Fruit fly (Drosophila melanogaster): ENCODE results near the gene Elp1.
A peak's percentile ranks its signal among the peaks of the same experiment; 100 is the strongest.

The Elp1 gene

dm6 chr3R:11662617-11663016, 11.8 kb downstream of the Elp1 start:
- TF ChIP-seq CG32121 (GFP tag; IDR thresholded peaks at IDR 0.05) (peak; percentile 62), CG8301 (tag; optimal IDR thresholded peaks at IDR 0.05) (no peak), Pif1B (GFP tag; optimal IDR thresholded peaks at IDR 0.05) (no peak), CG10348 (GFP tag; IDR thresholded peaks at IDR 0.05) (no peak), CG9948 (tag; optimal IDR thresholded peaks at IDR 0.05) (no peak), CG17806 (tag; optimal IDR thresholded peaks at IDR 0.05) (no peak), fd96Ca (GFP tag; IDR thresholded peaks at IDR 0.05) (no peak), CG4496 (GFP tag; IDR thresholded peaks at IDR 0.05) (no peak; the same call in 2 of the 3 replicates), Ets98B (GFP tag; IDR thresholded peaks at IDR 0.05) (peak; percentile 30; the same call in 1 of the 2 replicates), rn (GFP tag; IDR thresholded peaks at IDR 0.05) (no peak)

dm6 chr3R:11663441-11663840, 12.7 kb downstream of the Elp1 start:
- TF ChIP-seq CG9948 (tag; optimal IDR thresholded peaks at IDR 0.05) (peak; percentile 30), CG4496 (GFP tag; IDR thresholded peaks at IDR 0.05) (no peak), CG15710 (tag; optimal IDR thresholded peaks at IDR 0.05) (peak; percentile 27), CG32121 (GFP tag; IDR thresholded peaks at IDR 0.05) (no peak), EcR (GFP tag; optimal IDR thresholded peaks at IDR 0.05) (peak; percentile 63), CG13204 (GFP tag; optimal IDR thresholded peaks at IDR 0.05) (no peak), CG8159 (tag; optimal IDR thresholded peaks at IDR 0.05) (peak; percentile 44), Pif1B (GFP tag; optimal IDR thresholded peaks at IDR 0.05) (no peak), Snoo (tag; optimal IDR thresholded peaks at IDR 0.05) (no peak), CG17806 (tag; optimal IDR thresholded peaks at IDR 0.05) (peak; percentile 3)

dm6 chr3R:11665508-11665907, 14.7 kb downstream of the Elp1 start:
- no peak for TF ChIP-seq Pif1B (GFP tag; optimal IDR thresholded peaks at IDR 0.05)
- TF ChIP-seq D1 (tag; optimal IDR thresholded peaks at IDR 0.05): peak; percentile 38
- 0 out of 2 replicates have a peak, but pooled peaks have one; percentile 2 for TF ChIP-seq CG32121 (GFP tag; IDR thresholded peaks at IDR 0.05)

dm6 chr3R:11665925-11666687, 15.3 kb downstream of the Elp1 start:
- TF ChIP-seq Ets98B (GFP tag; IDR thresholded peaks at IDR 0.05) (no peak), CG10348 (GFP tag; IDR thresholded peaks at IDR 0.05) (no peak), Pif1A (GFP tag; optimal IDR thresholded peaks at IDR 0.05) (peak; percentile 12)

dm6 chr3R:11669017-11669953, 18.5 kb downstream of the Elp1 start:
- TF ChIP-seq EcR (GFP tag; optimal IDR thresholded peaks at IDR 0.05): peak; percentile 44
- no peak for TF ChIP-seq Pif1B (GFP tag; optimal IDR thresholded peaks at IDR 0.05)
- TF ChIP-seq CG8159 (tag; optimal IDR thresholded peaks at IDR 0.05): no peak
- TF ChIP-seq Snoo (tag; optimal IDR thresholded peaks at IDR 0.05): no peak

- TF ChIP-seq CG17806 (tag; optimal IDR thresholded peaks at IDR 0.05) (no peak), fd96Ca (GFP tag; IDR thresholded peaks at IDR 0.05) (no peak), Pif1B (GFP tag; optimal IDR thresholded peaks at IDR 0.05) (no peak), CG12605 (GFP tag; IDR thresholded peaks at IDR 0.05) (peak; percentile 97), CG9948 (tag; optimal IDR thresholded peaks at IDR 0.05) (no peak)
Measured at dm6 chr3R:11669954-11670347, 19.2 kb downstream of the Elp1 start.

- no peak for TF ChIP-seq CG9948 (tag; optimal IDR thresholded peaks at IDR 0.05)
- no peak for TF ChIP-seq fd96Ca (GFP tag; IDR thresholded peaks at IDR 0.05)
- no peak for TF ChIP-seq CG32121 (GFP tag; IDR thresholded peaks at IDR 0.05)
- no peak for TF ChIP-seq CG14655 (GFP tag; optimal IDR thresholded peaks at IDR 0.05)
- no peak for TF ChIP-seq Ets98B (GFP tag; IDR thresholded peaks at IDR 0.05)
- TF ChIP-seq D1 (tag; optimal IDR thresholded peaks at IDR 0.05): no peak
- no peak for TF ChIP-seq CG8301 (tag; optimal IDR thresholded peaks at IDR 0.05)
- no peak for TF ChIP-seq CG17806 (tag; optimal IDR thresholded peaks at IDR 0.05)
- TF ChIP-seq CG4496 (GFP tag; IDR thresholded peaks at IDR 0.05): no peak
- no peak for TF ChIP-seq CG10348 (GFP tag; IDR thresholded peaks at IDR 0.05)
- no peak for TF ChIP-seq EcR (GFP tag; optimal IDR thresholded peaks at IDR 0.05)
- no peak for TF ChIP-seq Pif1A (GFP tag; optimal IDR thresholded peaks at IDR 0.05)
- no peak for TF ChIP-seq CG34367 (tag; optimal IDR thresholded peaks at IDR 0.05)
- TF ChIP-seq CG13204 (GFP tag; optimal IDR thresholded peaks at IDR 0.05): no peak
Measured at dm6 chr3R:11670888-11671287, 20.1 kb downstream of the Elp1 start.

All from whole organism, pupa.